Worm (Caenorhabditis elegans) whole organism, L1 larva: ENCODE measurements around the gene ZC21.6.

Experiments used
- elt-2 ChIP-seq: sonication (generic microtip); optimal IDR thresholded peaks from 2 replicates; lab custom pipeline; 2016; ENCODE audit warnings: missing genetic modification characterization, mild to moderate bottlenecking, inconsistent platforms, missing compliant biosample characterization, missing genetic modification reagents
- fkh-10 ChIP-seq: sonication (generic microtip); optimal IDR thresholded peaks from 2 replicates; lab custom pipeline; 2017; ENCODE audit warnings: missing biosample characterization, missing genetic modification reagents, missing genetic modification characterization
- lin-39 ChIP-seq: fragments of 150-350 bp; optimal IDR thresholded peaks from 2 replicates; lab custom pipeline; 2014; ENCODE audit warnings: missing biosample characterization, missing genetic modification reagents, missing genetic modification characterization
- nhr-28 ChIP-seq: fragments of 150-350 bp; optimal IDR thresholded peaks from 2 replicates; lab custom pipeline; 2014; ENCODE audit warnings: missing biosample characterization, missing genetic modification characterization
- nhr-71 ChIP-seq: sonication (generic microtip); optimal IDR thresholded peaks from 2 replicates; lab custom pipeline; 2016; ENCODE audit warnings: mild to moderate bottlenecking, missing genetic modification characterization, moderate library complexity, missing compliant biosample characterization
- pax-3 ChIP-seq: fragments of 200-800 bp; sonication (Bioruptor generic); optimal IDR thresholded peaks from 2 replicates; lab custom pipeline; 2018; ENCODE audit warnings: mild to moderate bottlenecking, missing genetic modification characterization, moderate library complexity, missing compliant biosample characterization
- ztf-11 ChIP-seq, 2 experiments: sonication (generic microtip); optimal IDR thresholded peaks; 2 replicates each; lab custom pipeline; 2016 to 2017; ENCODE audit warnings: missing genetic modification characterization in 2 of 2, missing biosample characterization in 1 of 2, missing compliant biosample characterization in 1 of 2

ce11 chrIII:8529772-8530171, 15.6 kb downstream of the ZC21.6 start, which contains the start of gene ZC21.10:
- TF ChIP-seq lin-39 = no peak
- no peak for TF ChIP-seq elt-2 (tag; lab: Kevin White, UChicago)
- no peak for TF ChIP-seq fkh-10 (GFP tag; lab: Kevin White, UChicago)
- TF ChIP-seq pax-3 = no peak
- no peak for TF ChIP-seq ztf-11 (tag; optimal IDR thresholded peaks at IDR 0.05; lab: Kevin White, UChicago)
- no peak for TF ChIP-seq nhr-28
- no peak for TF ChIP-seq nhr-71 (tag; lab: Kevin White, UChicago)
